Fruit fly (Drosophila melanogaster) whole organism, embryonic: ENCODE data around the gene Cyp18a1.

Experiments
- Ada2b ChIP-seq: fragments of 200-800 bp; sonication (Bioruptor generic); IDR thresholded peaks from 2 replicates; pipeline ENCODE4 v1.3.6; 2022; ENCODE audit warnings: missing biosample characterization, missing genetic modification characterization
- Awh ChIP-seq: fragments of 200-800 bp; sonication (Bioruptor generic); IDR thresholded peaks from 2 replicates; pipeline ENCODE4, ENCODE4 v1.3.6; 2022; ENCODE audit warnings: missing biosample characterization, missing genetic modification characterization
- Bteb2 ChIP-seq: fragments of 200-800 bp; sonication (Bioruptor generic); optimal IDR thresholded peaks from 2 replicates; lab custom pipeline; 2016; ENCODE audit warnings: missing biosample characterization, missing genetic modification characterization
- CG10147 ChIP-seq: fragments of 200-800 bp; sonication (Bioruptor generic); optimal IDR thresholded peaks from 2 replicates; lab custom pipeline; 2019; ENCODE audit warnings: missing biosample characterization, mild to moderate bottlenecking, missing genetic modification characterization, moderate library complexity
- CG1024 ChIP-seq: fragments of 200-800 bp; sonication (Bioruptor generic); IDR thresholded peaks from 2 replicates; pipeline ENCODE4 v1.3.6; 2022; ENCODE audit warnings: missing biosample characterization, missing genetic modification characterization
- CG10267 ChIP-seq: fragments of 200-800 bp; sonication (Bioruptor generic); optimal IDR thresholded peaks from 2 replicates; lab custom pipeline; 2018; ENCODE audit warnings: missing biosample characterization, mild to moderate bottlenecking, missing genetic modification characterization, moderate library complexity
- CG11085 ChIP-seq: fragments of 200-800 bp; sonication (Bioruptor generic); IDR thresholded peaks from 2 replicates; pipeline ENCODE4 v1.3.6; 2022; ENCODE audit warnings: missing biosample characterization, missing genetic modification characterization
- CG11093 ChIP-seq: fragments of 200-800 bp; sonication (Bioruptor generic); IDR thresholded peaks from 3 replicates; pipeline ENCODE4 v1.3.6; 2022; ENCODE audit warnings: missing biosample characterization, missing genetic modification characterization
- CG12071 ChIP-seq: fragments of 200-800 bp; sonication (Bioruptor generic); optimal IDR thresholded peaks from 3 replicates; lab custom pipeline; 2018; ENCODE audit warnings: missing biosample characterization, mild to moderate bottlenecking, missing genetic modification characterization
- CG14014 ChIP-seq: fragments of 200-800 bp; sonication (Bioruptor generic); IDR thresholded peaks from 2 replicates; pipeline ENCODE4 v1.3.6; 2022; ENCODE audit warnings: missing biosample characterization, missing genetic modification characterization
- CG14710 ChIP-seq: fragments of 200-800 bp; sonication (Bioruptor generic); optimal IDR thresholded peaks from 3 replicates; lab custom pipeline; 2019; ENCODE audit warnings: missing biosample characterization, mild to moderate bottlenecking, missing genetic modification characterization, moderate library complexity
- CG16779 ChIP-seq: fragments of 200-800 bp; sonication (Bioruptor generic); IDR thresholded peaks from 2 replicates; pipeline ENCODE4 v1.3.6; 2022; ENCODE audit warnings: missing biosample characterization, missing genetic modification characterization
- CG17359 ChIP-seq: fragments of 200-800 bp; sonication (Bioruptor generic); optimal IDR thresholded peaks from 3 replicates; lab custom pipeline; 2018; ENCODE audit warnings: missing biosample characterization, mild to moderate bottlenecking, missing genetic modification characterization, moderate library complexity
- CG17361 ChIP-seq: fragments of 200-800 bp; sonication (Bioruptor generic); IDR thresholded peaks from 3 replicates; pipeline ENCODE4 v1.3.6; 2022; ENCODE audit warnings: missing biosample characterization, missing genetic modification characterization
- CG17385 ChIP-seq: fragments of 200-800 bp; sonication (Bioruptor generic); optimal IDR thresholded peaks from 3 replicates; lab custom pipeline; 2018; ENCODE audit warnings: missing biosample characterization, mild to moderate bottlenecking, missing genetic modification characterization
- CG17612 ChIP-seq: fragments of 200-800 bp; sonication (Bioruptor generic); IDR thresholded peaks from 2 replicates; pipeline ENCODE4 v1.3.6; 2022; ENCODE audit warnings: missing biosample characterization, missing genetic modification characterization
- CG2202 ChIP-seq: fragments of 200-800 bp; sonication (Bioruptor generic); optimal IDR thresholded peaks from 2 replicates; lab custom pipeline; 2018; ENCODE audit warnings: missing biosample characterization, mild to moderate bottlenecking, missing genetic modification characterization
- CG33557 ChIP-seq: fragments of 200-800 bp; sonication (Bioruptor generic); optimal IDR thresholded peaks from 2 replicates; lab custom pipeline; 2019; ENCODE audit warnings: missing biosample characterization, mild to moderate bottlenecking, missing genetic modification characterization, moderate library complexity
- CG34376 ChIP-seq: fragments of 200-800 bp; sonication (Bioruptor generic); optimal IDR thresholded peaks from 2 replicates; lab custom pipeline; 2018; ENCODE audit warnings: missing biosample characterization, mild to moderate bottlenecking, missing genetic modification characterization
- CG5180 ChIP-seq: fragments of 200-800 bp; sonication (Bioruptor generic); optimal IDR thresholded peaks from 3 replicates; lab custom pipeline; 2017; ENCODE audit warnings: missing biosample characterization, missing genetic modification characterization, mild to moderate bottlenecking, moderate library complexity, missing genetic modification reagents
- CG5245 ChIP-seq: fragments of 200-800 bp; sonication (Bioruptor generic); optimal IDR thresholded peaks from 3 replicates; lab custom pipeline; 2016; ENCODE audit warnings: missing biosample characterization, missing genetic modification characterization
- CG7556 ChIP-seq: fragments of 200-800 bp; sonication (Bioruptor generic); optimal IDR thresholded peaks from 2 replicates; lab custom pipeline; 2017; ENCODE audit warnings: missing biosample characterization, mild to moderate bottlenecking, missing genetic modification characterization
- CG7839 ChIP-seq: fragments of 200-800 bp; sonication (Bioruptor generic); optimal IDR thresholded peaks from 3 replicates; lab custom pipeline; 2018; ENCODE audit warnings: missing biosample characterization, mild to moderate bottlenecking, missing genetic modification characterization, moderate library complexity
- CG7928 ChIP-seq: fragments of 200-800 bp; sonication (Bioruptor generic); optimal IDR thresholded peaks from 2 replicates; lab custom pipeline; 2017; ENCODE audit warnings: missing biosample characterization, mild to moderate bottlenecking, missing genetic modification characterization
- CrebB ChIP-seq: fragments of 200-800 bp; sonication (Bioruptor generic); optimal IDR thresholded peaks from 3 replicates; lab custom pipeline; 2018; ENCODE audit warnings: missing biosample characterization, mild to moderate bottlenecking, missing genetic modification characterization
- D ChIP-seq, 2 experiments: fragments of 200-800 bp in 1 of 2; fragments of >200 bp in 1 of 2; sonication (Bioruptor generic) in 1 of 2; optimal IDR thresholded peaks; 2 replicates in 1 of 2; 3 replicates in 1 of 2; lab custom pipeline; 2017; ENCODE audit warnings: mild to moderate bottlenecking in 1 of 2, missing biosample characterization in 1 of 2, missing genetic modification characterization in 1 of 2, missing genetic modification reagents in 1 of 2
- Doc2 ChIP-seq: fragments of 200-800 bp; sonication (Bioruptor generic); IDR thresholded peaks from 2 replicates; pipeline ENCODE4 v1.3.6; 2022; ENCODE audit warnings: missing biosample characterization, missing genetic modification characterization
- H15 ChIP-seq: fragments of 200-800 bp; sonication (Bioruptor generic); IDR thresholded peaks from 3 replicates; pipeline ENCODE4 v1.3.6; 2022; ENCODE audit warnings: missing biosample characterization, missing genetic modification characterization
- HmgZ ChIP-seq: fragments of 200-800 bp; sonication (Bioruptor generic); optimal IDR thresholded peaks from 2 replicates; lab custom pipeline; 2018; ENCODE audit warnings: missing biosample characterization, mild to moderate bottlenecking, missing genetic modification characterization
- Hmr ChIP-seq: fragments of 200-800 bp; sonication (Bioruptor generic); optimal IDR thresholded peaks from 3 replicates; lab custom pipeline; 2017; ENCODE audit warnings: mild to moderate bottlenecking, missing biosample characterization, missing genetic modification reagents, missing genetic modification characterization
- Lim3 ChIP-seq: fragments of 200-800 bp; sonication (Bioruptor generic); IDR thresholded peaks from 2 replicates; pipeline ENCODE4 v1.3.6; 2022; ENCODE audit warnings: missing biosample characterization, missing genetic modification characterization
- MBD-R2 ChIP-seq: fragments of 200-800 bp; sonication (Bioruptor generic); IDR thresholded peaks from 2 replicates; pipeline ENCODE4 v1.3.6; 2022; ENCODE audit warnings: missing biosample characterization, missing genetic modification characterization
- Mad ChIP-seq: fragments of 200-800 bp; sonication (Bioruptor generic); optimal IDR thresholded peaks from 2 replicates; lab custom pipeline; 2016; ENCODE audit warnings: missing biosample characterization, missing genetic modification characterization
- Nf-YB ChIP-seq: fragments of 200-800 bp; sonication (Bioruptor generic); optimal IDR thresholded peaks from 3 replicates; lab custom pipeline; 2019; ENCODE audit warnings: missing biosample characterization, mild to moderate bottlenecking, missing genetic modification characterization, moderate library complexity
- caup ChIP-seq: fragments of 200-800 bp; sonication (Bioruptor generic); optimal IDR thresholded peaks from 3 replicates; lab custom pipeline; 2017; ENCODE audit warnings: missing biosample characterization, mild to moderate bottlenecking, missing genetic modification characterization, moderate library complexity; ENCODE audit not compliant: severe bottlenecking
- crp ChIP-seq, 2 experiments: fragments of 200-800 bp; sonication (Bioruptor generic); optimal IDR thresholded peaks; 2 replicates in 1 of 2; 3 replicates in 1 of 2; lab custom pipeline; 2017; ENCODE audit warnings: missing biosample characterization in 2 of 2, missing genetic modification characterization in 2 of 2, mild to moderate bottlenecking in 1 of 2, moderate library complexity in 1 of 2
- dati ChIP-seq: fragments of 200-800 bp; sonication (Bioruptor generic); IDR thresholded peaks from 2 replicates; pipeline ENCODE4 v1.3.6; 2022; ENCODE audit warnings: missing biosample characterization, missing genetic modification characterization
- eyg ChIP-seq: fragments of 200-800 bp; sonication (Bioruptor generic); optimal IDR thresholded peaks from 3 replicates; lab custom pipeline; 2016; ENCODE audit warnings: missing biosample characterization, missing genetic modification characterization
- ftz-f1 ChIP-seq: fragments of 200-800 bp; sonication (Bioruptor generic); optimal IDR thresholded peaks from 2 replicates; lab custom pipeline; 2016; ENCODE audit warnings: missing biosample characterization, missing genetic modification characterization
- gcm2 ChIP-seq: fragments of 200-800 bp; sonication (Bioruptor generic); optimal IDR thresholded peaks from 2 replicates; lab custom pipeline; 2016; ENCODE audit warnings: missing biosample characterization, missing genetic modification characterization
- gfzf ChIP-seq: fragments of 200-800 bp; sonication (Bioruptor generic); optimal IDR thresholded peaks from 2 replicates; lab custom pipeline; 2016; ENCODE audit warnings: missing biosample characterization, mild to moderate bottlenecking, missing genetic modification characterization, moderate library complexity
- grau ChIP-seq: fragments of 200-800 bp; optimal IDR thresholded peaks from 3 replicates; lab custom pipeline; 2019; ENCODE audit warnings: missing biosample characterization, mild to moderate bottlenecking, missing genetic modification characterization, moderate library complexity
- lmd ChIP-seq: fragments of 200-800 bp; sonication (Bioruptor generic); IDR thresholded peaks from 2 replicates; pipeline ENCODE4 v1.3.6; 2022; ENCODE audit warnings: missing biosample characterization, missing genetic modification characterization
- pnt ChIP-seq: fragments of 200-800 bp; sonication (Bioruptor generic); optimal IDR thresholded peaks from 3 replicates; lab custom pipeline; 2016; ENCODE audit warnings: missing biosample characterization, missing genetic modification characterization
- row ChIP-seq: fragments of 200-800 bp; sonication (Bioruptor generic); IDR thresholded peaks from 3 replicates; pipeline ENCODE4 v1.3.6; 2022; ENCODE audit warnings: missing biosample characterization, missing genetic modification characterization
- sima ChIP-seq: fragments of 200-800 bp; sonication (Bioruptor generic); optimal IDR thresholded peaks from 2 replicates; lab custom pipeline; 2016; ENCODE audit warnings: missing biosample characterization, missing genetic modification characterization
- so ChIP-seq: fragments of 200-800 bp; sonication (Bioruptor generic); IDR thresholded peaks from 3 replicates; pipeline ENCODE4 v1.3.6; 2022; ENCODE audit warnings: missing biosample characterization, missing genetic modification characterization
- twi ChIP-seq: fragments of 200-800 bp; optimal IDR thresholded peaks from 2 replicates; lab custom pipeline; 2019; ENCODE audit warnings: missing biosample characterization, mild to moderate bottlenecking, missing genetic modification characterization, moderate library complexity
- vnd ChIP-seq: fragments of 200-800 bp; sonication (Bioruptor generic); IDR thresholded peaks from 3 replicates; pipeline ENCODE4 v1.3.6; 2022; ENCODE audit warnings: missing biosample characterization, missing genetic modification characterization; ENCODE audit not compliant: partially characterized antibody
- wor ChIP-seq: fragments of 200-800 bp; sonication (Bioruptor generic); IDR thresholded peaks from 2 replicates; pipeline ENCODE4 v1.3.6; 2022; ENCODE audit warnings: missing biosample characterization, missing genetic modification characterization

Gene Cyp18a1

DNA sequence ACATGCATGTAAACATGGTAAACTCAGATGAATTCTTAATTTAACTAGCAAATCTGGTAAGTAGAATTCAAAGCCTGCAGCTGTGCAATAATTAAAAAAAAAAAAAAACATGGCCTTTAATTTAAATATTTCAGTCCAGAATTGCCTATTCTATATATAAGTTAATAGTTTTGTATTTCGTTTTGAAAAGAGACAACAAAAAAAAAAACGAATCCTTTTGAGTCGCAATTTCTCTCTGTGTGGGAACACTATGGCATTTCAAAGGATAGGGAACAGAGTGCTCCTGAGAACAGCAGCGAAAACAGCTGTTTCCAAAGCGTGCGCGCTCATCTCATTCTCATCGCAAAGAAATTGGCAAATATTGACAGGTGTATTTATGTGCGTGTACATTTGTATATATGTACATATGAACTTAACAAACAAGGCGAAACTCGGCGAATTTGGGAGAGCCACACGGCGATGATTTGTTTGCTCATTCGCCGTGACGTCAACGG, 47.1 kb downstream of the Cyp18a1 start (continued):
- TF ChIP-seq CG7839 (tag; lab: Kevin White, UChicago) (peak; percentile 72), CG11085 (GFP tag; lab: Robert Waterston, UW) (peak; percentile 46; the same call in 1 of the 2 replicates), CrebB (tag; lab: Kevin White, UChicago) (peak; percentile 63), CG10267 (tag; lab: Kevin White, UChicago) (peak; percentile 62), Awh (GFP tag; lab: Robert Waterston, UW) (no peak), CG12071 (peak; percentile 64), row (peak; percentile 73), Hmr (GFP tag; lab: Kevin White, UChicago) (peak; percentile 55), CG17612 (no peak), twi (peak; percentile 24), Bteb2 (GFP tag; lab: Kevin White, UChicago) (no peak), wor (GFP tag; lab: Robert Waterston, UW) (peak; percentile 55), crp (GFP tag; optimal IDR thresholded peaks at IDR 0.05; lab: Kevin White, UChicago) (peak in 1 of 2 experiments; percentile 44), Lim3 (GFP tag; lab: Robert Waterston, UW) (no peak), Nf-YB (peak; percentile 8), CG11093 (GFP tag; lab: Robert Waterston, UW) (no peak), CG7556 (peak; percentile 64), H15 (peak; percentile 47; the same call in 1 of the 3 replicates), pnt (peak; percentile 43), dati (GFP tag; lab: Robert Waterston, UW) (no peak), CG16779 (no peak), CG7928 (no peak), CG34376 (GFP tag; lab: Kevin White, UChicago) (peak; percentile 55), CG33557 (peak; percentile 35), CG2202 (tag; lab: Kevin White, UChicago) (peak; percentile 23), CG17359 (peak; percentile 66), D (optimal IDR thresholded peaks at IDR 0.05; lab: Kevin White, UChicago) (no peak), D (GFP tag; optimal IDR thresholded peaks at IDR 0.05; lab: Kevin White, UChicago) (peak; percentile 57), eyg (no peak), CG17361 (peak; percentile 35; the same call in 1 of the 3 replicates), so (peak; percentile 61; the same call in 2 of the 3 replicates), CG10147 (GFP tag; lab: Kevin White, UChicago) (peak; percentile 10), grau (tag; lab: Kevin White, UChicago) (peak; percentile 46), CG5180 (GFP tag; lab: Kevin White, UChicago) (peak; percentile 45), lmd (GFP tag; lab: Robert Waterston, UW) (peak; percentile 66), ftz-f1 (GFP tag; lab: Kevin White, UChicago) (no peak), CG5245 (GFP tag; lab: Kevin White, UChicago) (peak; percentile 39), Doc2 (GFP tag; lab: Robert Waterston, UW) (no peak), CG17385 (GFP tag; lab: Kevin White, UChicago) (peak; percentile 53), gfzf (GFP tag; lab: Kevin White, UChicago) (no peak), Mad (no peak), gcm2 (no peak), HmgZ (no peak), caup (GFP tag; lab: Kevin White, UChicago) (peak; percentile 21), vnd (GFP tag; lab: Robert Waterston, UW) (no peak), Ada2b (GFP tag; lab: Robert Waterston, UW) (no peak), CG14014 (GFP tag; lab: Robert Waterston, UW) (peak; percentile 9; the same call in 1 of the 2 replicates), sima (GFP tag; lab: Kevin White, UChicago) (no peak), CG1024 (GFP tag; lab: Robert Waterston, UW) (no peak; the same call in 1 of the 2 replicates), MBD-R2 (GFP tag; lab: Robert Waterston, UW) (no peak), CG14710 (tag; lab: Kevin White, UChicago) (peak; percentile 59)
